Worm (Caenorhabditis elegans): Measurements from ENCODE around the gene tif-1A.
A peak's percentile ranks its signal among the peaks of the same experiment; 100 is the strongest.

tif-1A gene

ce11 chrIII:4037332-4037731 is 33.4 kb upstream of the tif-1A start:
- TF ChIP-seq dve-1 (tag; optimal IDR thresholded peaks at IDR 0.05) = no peak
- no peak for TF ChIP-seq nfya-1 (tag; optimal IDR thresholded peaks at IDR 0.05)
- peak; percentile 32 for TF ChIP-seq unc-42 (tag; optimal IDR thresholded peaks at IDR 0.05)
- TF ChIP-seq npax-4 (tag; optimal IDR thresholded peaks at IDR 0.05) = no peak
- peak; percentile 29 for TF ChIP-seq C08G9.2 (tag; optimal IDR thresholded peaks at IDR 0.05)
- TF ChIP-seq ttx-3 (tag; optimal IDR thresholded peaks at IDR 0.05) = no peak
- TF ChIP-seq ref-2 (tag; optimal IDR thresholded peaks at IDR 0.05) = peak; percentile 33
- peak; percentile 51 for TF ChIP-seq tbx-2 (tag; optimal IDR thresholded peaks at IDR 0.05)
- no peak for TF ChIP-seq unc-86 (tag; optimal IDR thresholded peaks at IDR 0.05)
- no peak for TF ChIP-seq unc-55 (GFP tag; optimal IDR thresholded peaks at IDR 0.05)
- TF ChIP-seq ceh-19 (GFP tag; optimal IDR thresholded peaks at IDR 0.05) = peak; percentile 22
- TF ChIP-seq ztf-16 (tag; optimal IDR thresholded peaks at IDR 0.05) = no peak
- TF ChIP-seq dmd-4 (tag; optimal IDR thresholded peaks at IDR 0.05; ENCODE audit: borderline replicate concordance) = no peak
- TF ChIP-seq eyg-1 (tag; optimal IDR thresholded peaks at IDR 0.05) = no peak
- TF ChIP-seq fkh-10 (GFP tag; optimal IDR thresholded peaks at IDR 0.05) = no peak
- TF ChIP-seq che-1 (tag; optimal IDR thresholded peaks at IDR 0.05) = no peak
- TF ChIP-seq pros-1 (tag; optimal IDR thresholded peaks at IDR 0.05) = peak; percentile 31
- TF ChIP-seq ceh-6 (GFP tag; optimal IDR thresholded peaks at IDR 0.05) = no peak
- no peak for TF ChIP-seq ceh-24 (tag; optimal IDR thresholded peaks at IDR 0.05)
- TF ChIP-seq ceh-2 (tag; optimal IDR thresholded peaks at IDR 0.05) = peak; percentile 29
- no peak for TF ChIP-seq pax-1 (tag; optimal IDR thresholded peaks at IDR 0.05)
- no peak for TF ChIP-seq T23F11.4 (GFP tag; optimal IDR thresholded peaks at IDR 0.05)
- no peak for TF ChIP-seq nhr-232 (tag; optimal IDR thresholded peaks at IDR 0.05)
- no peak for TF ChIP-seq K09A11.1 (tag; optimal IDR thresholded peaks at IDR 0.05; ENCODE audit: insufficient read depth)
- peak; percentile 44 for TF ChIP-seq ceh-31 (tag; optimal IDR thresholded peaks at IDR 0.05)
- no peak for TF ChIP-seq ceh-45 (GFP tag; IDR thresholded peaks at IDR 0.05)
- no peak for TF ChIP-seq odd-2 (tag; optimal IDR thresholded peaks at IDR 0.05)
- peak; percentile 3 for TF ChIP-seq ets-4 (tag; optimal IDR thresholded peaks at IDR 0.05)
- TF ChIP-seq syd-9 (tag; optimal IDR thresholded peaks at IDR 0.05) = peak; percentile 28
- TF ChIP-seq hlh-6 (tag; optimal IDR thresholded peaks at IDR 0.05) = no peak
- no peak for TF ChIP-seq K02D7.2 (tag; optimal IDR thresholded peaks at IDR 0.05)
- TF ChIP-seq elt-2 (tag; optimal IDR thresholded peaks at IDR 0.05) = no peak
- TF ChIP-seq sox-4 (tag; optimal IDR thresholded peaks at IDR 0.05) = no peak
- peak; percentile 91 for TF ChIP-seq ceh-34 (tag; optimal IDR thresholded peaks at IDR 0.05)
- peak; percentile 42 for TF ChIP-seq ceh-14 (tag; optimal IDR thresholded peaks at IDR 0.05)
- no peak for TF ChIP-seq ceh-9 (tag; optimal IDR thresholded peaks at IDR 0.05)
- TF ChIP-seq mec-3 (tag; optimal IDR thresholded peaks at IDR 0.05; ENCODE audit: borderline replicate concordance) = no peak
- TF ChIP-seq sox-2 (GFP tag; IDR thresholded peaks at IDR 0.05) = no peak
- TF ChIP-seq rnt-1 (tag; optimal IDR thresholded peaks at IDR 0.05) = no peak

ce11 chrIII:4036740-4037139 is 32.8 kb upstream of the tif-1A start, which contains the start of gene hum-5:
Gene hum-5, minus strand, starts transcription at chrIII:4036840.
- TF ChIP-seq rnt-1 (tag; optimal IDR thresholded peaks at IDR 0.05) = no peak
- no peak for TF ChIP-seq pag-3 (tag; optimal IDR thresholded peaks at IDR 0.05; ENCODE audit: borderline replicate concordance)
- no peak for TF ChIP-seq lim-6 (tag; optimal IDR thresholded peaks at IDR 0.05)
- no peak for TF ChIP-seq zip-5 (tag; optimal IDR thresholded peaks at IDR 0.05)
- no peak for TF ChIP-seq nhr-11 (tag; optimal IDR thresholded peaks at IDR 0.05)
- TF ChIP-seq C08G9.2 (tag; optimal IDR thresholded peaks at IDR 0.05) = no peak
- no peak for TF ChIP-seq ceh-9 (tag; optimal IDR thresholded peaks at IDR 0.05)
- TF ChIP-seq hlh-15 (tag; optimal IDR thresholded peaks at IDR 0.05) = no peak
- no peak for TF ChIP-seq ceh-24 (tag; optimal IDR thresholded peaks at IDR 0.05)
- no peak for TF ChIP-seq unc-3 (GFP tag; conservative IDR thresholded peaks at IDR 0.05)
- no peak for TF ChIP-seq unc-3 (tag; optimal IDR thresholded peaks at IDR 0.05)
- TF ChIP-seq fkh-10 (GFP tag; optimal IDR thresholded peaks at IDR 0.05) = no peak
- no peak for TF ChIP-seq pros-1 (tag; optimal IDR thresholded peaks at IDR 0.05)
- TF ChIP-seq hlh-30 (tag; optimal IDR thresholded peaks at IDR 0.05; ENCODE audit: insufficient read depth) = no peak
- TF ChIP-seq ceh-45 (GFP tag; IDR thresholded peaks at IDR 0.05) = no peak

Data from whole organism, late embryonic.